Worm (Caenorhabditis elegans): ENCODE data around the gene C04B4.4.
"Not testable (repeated sequence)": the region's sequence is repeated elsewhere in the genome, so short reads cannot be mapped to it uniquely, and the experiment has no call there.

- not testable (repeated sequence) for TF ChIP-seq F13C5.2 (tag; optimal IDR thresholded peaks at IDR 0.05); B0310.2 (tag; optimal IDR thresholded peaks at IDR 0.05); scrt-1 (GFP tag; IDR thresholded peaks at IDR 0.05)
Observed at ce11 chrX:12302755-12303154, 12.1 kb downstream of the C04B4.4 start, which contains the start of gene dot-1.3.
